Worm (Caenorhabditis elegans) whole organism, late embryonic: Measurements from ENCODE around the gene twk-48.

ENCODE experiments used
- C38D4.7 ChIP-seq: fragments of 200-800 bp; sonication (Bioruptor generic); optimal IDR thresholded peaks from 2 replicates; lab custom pipeline; 2018; ENCODE audit warnings: mild to moderate bottlenecking, missing genetic modification characterization, moderate library complexity, missing compliant biosample characterization
- F13H6.1 ChIP-seq: sonication (generic microtip); optimal IDR thresholded peaks from 2 replicates; lab custom pipeline; 2016; ENCODE audit warnings: missing genetic modification characterization, missing compliant biosample characterization
- K02D7.2 ChIP-seq: sonication (generic microtip); optimal IDR thresholded peaks from 2 replicates; lab custom pipeline; 2017; ENCODE audit warnings: mild to moderate bottlenecking, missing genetic modification characterization, missing compliant biosample characterization
- K09A11.1 ChIP-seq: sonication (generic microtip); optimal IDR thresholded peaks from 2 replicates; lab custom pipeline; 2017; ENCODE audit warnings: antibody characterized with exemption, mild to moderate bottlenecking, missing genetic modification characterization, missing compliant biosample characterization; ENCODE audit not compliant: insufficient read depth
- T23F11.4 ChIP-seq: fragments of 200-800 bp; sonication (Bioruptor generic); optimal IDR thresholded peaks from 2 replicates; lab custom pipeline; 2018; ENCODE audit warnings: mild to moderate bottlenecking, missing genetic modification characterization, missing compliant biosample characterization
- Y22D7AL.16 ChIP-seq: sonication (generic microtip); optimal IDR thresholded peaks from 2 replicates; lab custom pipeline; 2016; ENCODE audit warnings: missing genetic modification characterization, missing compliant biosample characterization
- ahr-1 ChIP-seq: sonication (generic microtip); optimal IDR thresholded peaks from 2 replicates; lab custom pipeline; 2016; ENCODE audit warnings: missing genetic modification characterization, missing compliant biosample characterization
- ama-1 ChIP-seq: fragments of 150-350 bp; optimal IDR thresholded peaks from 2 replicates; lab custom pipeline; 2014
- ceh-14 ChIP-seq: sonication (generic microtip); optimal IDR thresholded peaks from 2 replicates; lab custom pipeline; 2016; ENCODE audit warnings: missing genotype, missing genetic modification characterization, missing compliant biosample characterization
- ceh-18 ChIP-seq: sonication (generic microtip); optimal IDR thresholded peaks from 2 replicates; lab custom pipeline; 2016; ENCODE audit warnings: missing genetic modification characterization, missing compliant biosample characterization
- ceh-19 ChIP-seq: fragments of 200-800 bp; sonication (Bioruptor generic); optimal IDR thresholded peaks from 2 replicates; lab custom pipeline; 2018; ENCODE audit warnings: mild to moderate bottlenecking, missing genetic modification characterization, missing compliant biosample characterization
- ceh-2 ChIP-seq: sonication (generic microtip); optimal IDR thresholded peaks from 2 replicates; lab custom pipeline; 2016; ENCODE audit warnings: missing genotype, missing genetic modification characterization, missing compliant biosample characterization
- ceh-22 ChIP-seq: sonication (generic microtip); optimal IDR thresholded peaks from 2 replicates; lab custom pipeline; 2017; ENCODE audit warnings: missing biosample characterization, missing genetic modification characterization
- ceh-30 ChIP-seq: fragments of 150-350 bp; optimal IDR thresholded peaks from 2 replicates; lab custom pipeline; 2014; ENCODE audit warnings: missing biosample characterization, missing genetic modification characterization
- ceh-34 ChIP-seq: sonication (generic microtip); optimal IDR thresholded peaks from 2 replicates; lab custom pipeline; 2016; ENCODE audit warnings: mild to moderate bottlenecking, missing genetic modification characterization, missing compliant biosample characterization
- ceh-45 ChIP-seq: fragments of 200-800 bp; sonication (Bioruptor generic); IDR thresholded peaks from 2 replicates; pipeline ENCODE4 v1.3.6; 2022; ENCODE audit warnings: missing genetic modification reagents, missing genetic modification characterization, missing compliant biosample characterization
- ceh-48 ChIP-seq: sonication (generic microtip); optimal IDR thresholded peaks from 2 replicates; lab custom pipeline; 2016; ENCODE audit warnings: missing genetic modification characterization, inconsistent platforms, missing compliant biosample characterization
- ceh-6 ChIP-seq: fragments of 200-800 bp; sonication (Bioruptor generic); optimal IDR thresholded peaks from 2 replicates; lab custom pipeline; 2018; ENCODE audit warnings: mild to moderate bottlenecking, missing genetic modification characterization, missing compliant biosample characterization
- ceh-9 ChIP-seq: sonication (generic microtip); optimal IDR thresholded peaks from 2 replicates; lab custom pipeline; 2016; ENCODE audit warnings: mild to moderate bottlenecking, missing genetic modification characterization, inconsistent platforms, missing compliant biosample characterization
- che-1 ChIP-seq: sonication (generic microtip); optimal IDR thresholded peaks from 2 replicates; lab custom pipeline; 2016; ENCODE audit warnings: mild to moderate bottlenecking, missing genetic modification characterization, missing compliant biosample characterization
- dmd-4 ChIP-seq: sonication (generic microtip); optimal IDR thresholded peaks from 2 replicates; lab custom pipeline; 2016; ENCODE audit warnings: borderline replicate concordance, missing genetic modification characterization, missing compliant biosample characterization
- dve-1 ChIP-seq: sonication (generic microtip); optimal IDR thresholded peaks from 2 replicates; lab custom pipeline; 2017; ENCODE audit warnings: antibody characterized with exemption, mild to moderate bottlenecking, missing genetic modification characterization, missing compliant biosample characterization
- elt-2 ChIP-seq: sonication (generic microtip); optimal IDR thresholded peaks from 2 replicates; lab custom pipeline; 2016; ENCODE audit warnings: missing genetic modification reagents, missing genetic modification characterization, missing compliant biosample characterization
- ets-4 ChIP-seq: sonication (generic microtip); optimal IDR thresholded peaks from 2 replicates; lab custom pipeline; 2016; ENCODE audit warnings: missing genetic modification characterization, missing compliant biosample characterization
- fkh-10 ChIP-seq: fragments of 150-350 bp; optimal IDR thresholded peaks from 2 replicates; lab custom pipeline; 2014; ENCODE audit warnings: missing biosample characterization, missing genetic modification reagents, missing genetic modification characterization
- fkh-6 ChIP-seq: sonication (generic microtip); optimal IDR thresholded peaks from 2 replicates; lab custom pipeline; 2016; ENCODE audit warnings: missing genetic modification characterization, missing compliant biosample characterization
- gmeb-2 ChIP-seq: sonication (generic microtip); optimal IDR thresholded peaks from 2 replicates; lab custom pipeline; 2016; ENCODE audit warnings: missing genetic modification characterization, inconsistent platforms, missing compliant biosample characterization
- hlh-13 ChIP-seq: fragments of 200-800 bp; sonication (Bioruptor generic); optimal IDR thresholded peaks from 2 replicates; lab custom pipeline; 2018; ENCODE audit warnings: mild to moderate bottlenecking, missing genetic modification characterization, missing compliant biosample characterization
- hlh-15 ChIP-seq: sonication (generic microtip); optimal IDR thresholded peaks from 2 replicates; lab custom pipeline; 2016; ENCODE audit warnings: missing genetic modification characterization, missing compliant biosample characterization
- hlh-30 ChIP-seq: sonication (generic microtip); optimal IDR thresholded peaks from 2 replicates; lab custom pipeline; 2017; ENCODE audit warnings: antibody characterized with exemption, missing genetic modification characterization, missing compliant biosample characterization; ENCODE audit not compliant: insufficient read depth
- hlh-8 ChIP-seq: sonication (generic microtip); optimal IDR thresholded peaks from 2 replicates; lab custom pipeline; 2016; ENCODE audit warnings: missing genotype, missing genetic modification characterization, missing compliant biosample characterization
- lim-6 ChIP-seq: sonication (generic microtip); optimal IDR thresholded peaks from 2 replicates; lab custom pipeline; 2016; ENCODE audit warnings: missing genetic modification characterization, missing compliant biosample characterization
- lin-11 ChIP-seq: fragments of 200-800 bp; sonication (Bioruptor generic); optimal IDR thresholded peaks from 2 replicates; lab custom pipeline; 2018; ENCODE audit warnings: mild to moderate bottlenecking, missing genetic modification characterization, missing compliant biosample characterization
- mec-3 ChIP-seq: sonication (generic microtip); optimal IDR thresholded peaks from 2 replicates; lab custom pipeline; 2016; ENCODE audit warnings: borderline replicate concordance, missing genetic modification characterization, missing compliant biosample characterization
- nfya-1 ChIP-seq: sonication (generic microtip); optimal IDR thresholded peaks from 2 replicates; lab custom pipeline; 2017; ENCODE audit warnings: missing genetic modification characterization, mild to moderate bottlenecking, missing compliant biosample characterization, antibody characterized with exemption, moderate library complexity
- nhr-232 ChIP-seq: sonication (generic microtip); optimal IDR thresholded peaks from 2 replicates; lab custom pipeline; 2016; ENCODE audit warnings: missing genetic modification characterization, missing compliant biosample characterization
- npax-4 ChIP-seq: sonication (generic microtip); optimal IDR thresholded peaks from 2 replicates; lab custom pipeline; 2016; ENCODE audit warnings: missing genetic modification characterization, missing compliant biosample characterization
- odd-2 ChIP-seq: sonication (generic microtip); optimal IDR thresholded peaks from 2 replicates; lab custom pipeline; 2017; ENCODE audit warnings: antibody characterized with exemption, mild to moderate bottlenecking, missing genetic modification characterization, missing compliant biosample characterization
- pag-3 ChIP-seq: sonication (generic microtip); optimal IDR thresholded peaks from 2 replicates; lab custom pipeline; 2016; ENCODE audit warnings: missing compliant biosample characterization, missing genetic modification characterization, borderline replicate concordance
- pat-9 ChIP-seq: fragments of 200-800 bp; sonication (Bioruptor generic); optimal IDR thresholded peaks from 2 replicates; lab custom pipeline; 2018; ENCODE audit warnings: mild to moderate bottlenecking, missing genetic modification characterization, moderate library complexity, missing compliant biosample characterization
- pha-4 ChIP-seq: fragments of 150-350 bp; optimal IDR thresholded peaks from 2 replicates; lab custom pipeline; 2018; ENCODE audit warnings: missing biosample characterization, missing genetic modification reagents, missing genetic modification characterization
- pqm-1 ChIP-seq: sonication (generic microtip); optimal IDR thresholded peaks from 2 replicates; lab custom pipeline; 2016; ENCODE audit warnings: missing genetic modification characterization, missing compliant biosample characterization
- rnt-1 ChIP-seq: sonication (generic microtip); optimal IDR thresholded peaks from 2 replicates; lab custom pipeline; 2016; ENCODE audit warnings: missing genetic modification characterization, missing compliant biosample characterization
- sox-2 ChIP-seq: fragments of 200-800 bp; sonication (Bioruptor generic); IDR thresholded peaks from 2 replicates; pipeline ENCODE4 v1.3.6; 2022; ENCODE audit warnings: missing genetic modification reagents, missing genetic modification characterization, missing compliant biosample characterization
- sox-4 ChIP-seq: sonication (generic microtip); optimal IDR thresholded peaks from 2 replicates; lab custom pipeline; 2017; ENCODE audit warnings: mild to moderate bottlenecking, missing genetic modification characterization, inconsistent platforms, missing compliant biosample characterization
- tbx-2 ChIP-seq: sonication (generic microtip); optimal IDR thresholded peaks from 2 replicates; lab custom pipeline; 2016; ENCODE audit warnings: missing genetic modification characterization, missing compliant biosample characterization
- tbx-7 ChIP-seq: sonication (generic microtip); optimal IDR thresholded peaks from 2 replicates; lab custom pipeline; 2016; ENCODE audit warnings: missing genotype, missing genetic modification characterization, missing compliant biosample characterization
- ttx-3 ChIP-seq: sonication (generic microtip); optimal IDR thresholded peaks from 2 replicates; lab custom pipeline; 2016; ENCODE audit warnings: missing genetic modification reagents, missing genetic modification characterization, missing compliant biosample characterization
- unc-55 ChIP-seq: sonication (generic microtip); optimal IDR thresholded peaks from 2 replicates; lab custom pipeline; 2017; ENCODE audit warnings: missing biosample characterization, missing genetic modification reagents, missing genetic modification characterization
- unc-86 ChIP-seq: sonication (generic microtip); optimal IDR thresholded peaks from 2 replicates; lab custom pipeline; 2016; ENCODE audit warnings: missing genetic modification characterization, missing compliant biosample characterization
- ztf-16 ChIP-seq: sonication (generic microtip); optimal IDR thresholded peaks from 2 replicates; lab custom pipeline; 2017; ENCODE audit warnings: missing genetic modification characterization, missing compliant biosample characterization

twk-48 gene

DNA sequence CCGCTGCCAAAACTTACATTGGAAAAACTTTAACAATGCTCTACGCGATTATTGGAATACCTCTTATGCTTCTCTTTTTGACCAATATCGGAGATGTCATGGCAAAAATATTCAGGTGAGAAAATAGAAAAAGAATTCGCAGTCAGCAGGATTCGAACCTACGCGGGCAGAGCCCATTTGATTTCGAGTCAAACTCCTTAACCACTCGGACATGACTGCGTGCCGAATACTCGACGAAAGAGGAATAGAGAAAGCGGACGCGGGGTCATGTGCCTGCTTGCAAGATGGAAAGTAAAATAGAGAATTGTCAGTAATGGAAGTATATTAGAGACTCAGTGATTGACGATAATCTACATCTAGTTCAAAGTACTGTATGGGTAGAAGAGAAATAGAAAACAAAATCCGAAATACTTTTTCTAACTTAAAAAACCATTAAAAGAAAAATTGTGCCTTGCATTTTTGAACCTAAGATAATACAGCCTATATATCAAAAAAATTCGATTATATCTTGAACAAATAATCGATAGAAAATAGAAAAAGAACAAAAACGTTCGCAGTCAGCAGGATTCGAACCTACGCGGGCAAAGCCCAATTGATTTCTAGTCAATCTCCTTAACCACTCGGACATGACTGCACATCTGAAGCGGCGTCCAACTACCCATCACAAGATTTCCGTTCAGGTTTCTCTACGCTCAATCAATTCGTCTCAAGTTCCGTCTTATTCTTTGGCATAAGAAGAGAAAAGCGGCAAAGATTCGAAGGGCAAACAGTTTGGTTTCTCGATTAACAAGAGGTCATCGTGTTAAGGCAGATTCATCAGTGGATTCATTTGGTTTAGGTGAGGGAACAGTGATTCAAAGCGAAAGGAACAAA lies 1.2 kb downstream of the twk-48 start:
- TF ChIP-seq K09A11.1 (tag; lab: Kevin White, UChicago) (peak; percentile 68), F13H6.1 (tag; lab: Kevin White, UChicago) (peak; percentile 70), lim-6 (tag; lab: Kevin White, UChicago) (peak; percentile 75), pqm-1 (peak; percentile 32), elt-2 (peak; percentile 85), hlh-13 (GFP tag; lab: Kevin White, UChicago) (peak; percentile 68), gmeb-2 (peak; percentile 81), dmd-4 (tag; lab: Kevin White, UChicago) (peak; percentile 80), ets-4 (tag; lab: Kevin White, UChicago) (no peak), ceh-34 (tag; lab: Kevin White, UChicago) (peak; percentile 74), dve-1 (tag; lab: Kevin White, UChicago) (peak; percentile 32), ceh-19 (GFP tag; lab: Kevin White, UChicago) (peak; percentile 86), ttx-3 (tag; lab: Kevin White, UChicago) (peak; percentile 84), ama-1 (lab: Kevin White, UChicago) (no peak), pha-4 (tag; lab: Kevin White, UChicago) (no peak), che-1 (tag; lab: Kevin White, UChicago) (peak; percentile 88), hlh-15 (tag; lab: Kevin White, UChicago) (peak; percentile 68), ceh-6 (peak; percentile 82), pat-9 (tag; lab: Kevin White, UChicago) (peak; percentile 82), lin-11 (peak; percentile 72), hlh-8 (peak; percentile 30), tbx-7 (tag; lab: Kevin White, UChicago) (no peak), ceh-14 (tag; lab: Kevin White, UChicago) (peak; percentile 86), K02D7.2 (tag; lab: Kevin White, UChicago) (peak; percentile 66), ceh-2 (tag; lab: Kevin White, UChicago) (peak; percentile 65), ceh-48 (peak; percentile 74), nhr-232 (tag; lab: Kevin White, UChicago) (peak; percentile 85), unc-86 (tag; lab: Kevin White, UChicago) (peak; percentile 84), fkh-10 (GFP tag; lab: Kevin White, UChicago) (no peak), T23F11.4 (GFP tag; lab: Kevin White, UChicago) (peak; percentile 80), unc-55 (no peak), ceh-18 (tag; lab: Kevin White, UChicago) (peak; percentile 44), sox-2 (GFP tag; lab: Robert Waterston, UW) (peak; percentile 77), nfya-1 (peak; percentile 58), mec-3 (tag; lab: Kevin White, UChicago) (no peak), ztf-16 (tag; lab: Kevin White, UChicago) (peak; percentile 85), ceh-22 (tag; lab: Kevin White, UChicago) (no peak), tbx-2 (tag; lab: Kevin White, UChicago) (peak; percentile 74), Y22D7AL.16 (tag; lab: Kevin White, UChicago) (peak; percentile 74), sox-4 (peak; percentile 86), odd-2 (tag; lab: Kevin White, UChicago) (peak; percentile 63), ceh-45 (GFP tag; lab: Robert Waterston, UW) (peak; percentile 75), hlh-30 (tag; lab: Kevin White, UChicago) (peak; percentile 74), ceh-9 (peak; percentile 70), ahr-1 (tag; lab: Kevin White, UChicago) (peak; percentile 52), npax-4 (tag; lab: Kevin White, UChicago) (peak; percentile 42), pag-3 (tag; lab: Kevin White, UChicago) (no peak), ceh-30 (no peak), fkh-6 (peak; percentile 76), C38D4.7 (GFP tag; lab: Kevin White, UChicago) (peak; percentile 86), rnt-1 (tag; lab: Kevin White, UChicago) (peak; percentile 47)
